Worm (Caenorhabditis elegans) whole organism, L4/young adult: ENCODE results near the gene M106.3.

ENCODE experiments used
- W03F9.2 ChIP-seq: fragments of 150-350 bp; optimal IDR thresholded peaks from 2 replicates; lab custom pipeline; 2014; ENCODE audit warnings: missing biosample characterization, missing genetic modification characterization
- him-1 ChIP-seq: sonication (generic microtip); optimal IDR thresholded peaks from 2 replicates; lab custom pipeline; 2016; ENCODE audit warnings: missing genotype, missing genetic modification reagents, missing genetic modification characterization, missing compliant biosample characterization

ce11 chrII:10885250-10885649 is 24.5 kb upstream of the M106.3 start:
- TF ChIP-seq W03F9.2 (tag; lab: Kevin White, UChicago) (no peak), him-1 (no peak)
